Worm (Caenorhabditis elegans) whole organism, mixed stage, embryonic: ENCODE data around the gene Y73B6BL.29.
"Not testable (repeated sequence)": the region's sequence is repeated elsewhere in the genome, so short reads cannot be mapped to it uniquely, and the experiment has no call there.

Experiments used
- blmp-1 ChIP-seq: fragments of 150-350 bp; optimal IDR thresholded peaks from 2 replicates; lab custom pipeline; 2014; ENCODE audit warnings: missing biosample characterization, missing genetic modification characterization
- ceh-83 ChIP-seq: fragments of 200-800 bp; sonication (Bioruptor generic); optimal IDR thresholded peaks from 2 replicates; lab custom pipeline; 2018; ENCODE audit warnings: mild to moderate bottlenecking, missing genetic modification characterization, missing compliant biosample characterization
- ces-1 ChIP-seq: fragments of 150-350 bp; optimal IDR thresholded peaks from 2 replicates; lab custom pipeline; 2014; ENCODE audit warnings: missing biosample characterization, missing genetic modification reagents, missing genetic modification characterization
- cnd-1 ChIP-seq: fragments of 200-800 bp; sonication (Bioruptor generic); optimal IDR thresholded peaks from 2 replicates; lab custom pipeline; 2018; ENCODE audit warnings: mild to moderate bottlenecking, missing genetic modification characterization, missing compliant biosample characterization
- drap-1 ChIP-seq: fragments of 200-800 bp; sonication (Bioruptor generic); optimal IDR thresholded peaks from 3 replicates; lab custom pipeline; 2018; ENCODE audit warnings: mild to moderate bottlenecking, missing genetic modification characterization, missing compliant biosample characterization
- elt-1 ChIP-seq: sonication (generic microtip); optimal IDR thresholded peaks from 2 replicates; lab custom pipeline; 2017; ENCODE audit warnings: missing genetic modification characterization, mild to moderate bottlenecking, missing compliant biosample characterization, antibody characterized with exemption, moderate library complexity, borderline replicate concordance; ENCODE audit not compliant: insufficient read depth
- elt-3 ChIP-seq: fragments of 150-350 bp; optimal IDR thresholded peaks from 2 replicates; lab custom pipeline; 2014; ENCODE audit warnings: missing biosample characterization, missing genetic modification characterization
- flh-1 ChIP-seq: fragments of 200-800 bp; sonication (Bioruptor generic); optimal IDR thresholded peaks from 2 replicates; lab custom pipeline; 2018; ENCODE audit warnings: mild to moderate bottlenecking, missing genetic modification characterization, moderate library complexity, missing compliant biosample characterization
- ham-2 ChIP-seq: fragments of 200-800 bp; sonication (Bioruptor generic); optimal IDR thresholded peaks from 2 replicates; lab custom pipeline; 2018; ENCODE audit warnings: mild to moderate bottlenecking, missing genetic modification characterization, missing compliant biosample characterization
- hlh-1 ChIP-seq: fragments of 150-350 bp; optimal IDR thresholded peaks from 2 replicates; lab custom pipeline; 2014; ENCODE audit warnings: missing biosample characterization, missing genetic modification reagents, missing genetic modification characterization
- lin-13 ChIP-seq: fragments of 150-350 bp; optimal IDR thresholded peaks from 2 replicates; lab custom pipeline; 2014; ENCODE audit warnings: missing biosample characterization, missing genetic modification characterization
- lin-32 ChIP-seq: fragments of 200-800 bp; sonication (Bioruptor generic); optimal IDR thresholded peaks from 2 replicates; lab custom pipeline; 2018; ENCODE audit warnings: mild to moderate bottlenecking, missing genetic modification characterization, missing compliant biosample characterization
- lsy-2 ChIP-seq: fragments of 150-350 bp; optimal IDR thresholded peaks from 2 replicates; lab custom pipeline; 2014; ENCODE audit warnings: missing biosample characterization, missing genetic modification characterization
- mab-5 ChIP-seq: fragments of 150-350 bp; optimal IDR thresholded peaks from 2 replicates; lab custom pipeline; 2014; ENCODE audit warnings: missing biosample characterization, missing genetic modification characterization
- mls-2 ChIP-seq: sonication (generic microtip); optimal IDR thresholded peaks from 2 replicates; lab custom pipeline; 2016; ENCODE audit warnings: mild to moderate bottlenecking, missing genetic modification characterization, moderate library complexity, missing compliant biosample characterization
- nhr-2 ChIP-seq: fragments of 150-350 bp; optimal IDR thresholded peaks from 2 replicates; lab custom pipeline; 2014; ENCODE audit warnings: missing biosample characterization, missing genetic modification characterization
- nhr-237 ChIP-seq: fragments of 150-350 bp; optimal IDR thresholded peaks from 2 replicates; lab custom pipeline; 2014; ENCODE audit warnings: missing biosample characterization, missing genetic modification characterization
- nhr-28 ChIP-seq: fragments of 150-350 bp; optimal IDR thresholded peaks from 2 replicates; lab custom pipeline; 2014; ENCODE audit warnings: missing biosample characterization, missing genetic modification characterization
- nhr-76 ChIP-seq: sonication (generic microtip); optimal IDR thresholded peaks from 2 replicates; lab custom pipeline; 2017; ENCODE audit warnings: missing biosample characterization, missing genetic modification characterization
- pha-4 ChIP-seq: fragments of 150-350 bp; optimal IDR thresholded peaks from 2 replicates; lab custom pipeline; 2018; ENCODE audit warnings: missing biosample characterization, missing genetic modification reagents, missing genetic modification characterization
- sem-2 ChIP-seq: fragments of 200-800 bp; sonication (Bioruptor generic); optimal IDR thresholded peaks from 2 replicates; lab custom pipeline; 2018; ENCODE audit warnings: mild to moderate bottlenecking, missing genetic modification characterization, missing compliant biosample characterization
- sptf-1 ChIP-seq: sonication (generic microtip); optimal IDR thresholded peaks from 2 replicates; lab custom pipeline; 2017; ENCODE audit warnings: mild to moderate bottlenecking, missing genetic modification characterization, moderate library complexity, missing compliant biosample characterization
- tbx-8 ChIP-seq: fragments of 200-800 bp; sonication (Bioruptor generic); optimal IDR thresholded peaks from 2 replicates; lab custom pipeline; 2018; ENCODE audit warnings: mild to moderate bottlenecking, missing genetic modification characterization, moderate library complexity, missing compliant biosample characterization
- unc-120 ChIP-seq: sonication (generic microtip); optimal IDR thresholded peaks from 2 replicates; lab custom pipeline; 2017; ENCODE audit warnings: missing genetic modification characterization, missing compliant biosample characterization; ENCODE audit not compliant: poor library complexity, severe bottlenecking
- unc-39 ChIP-seq: fragments of 150-350 bp; optimal IDR thresholded peaks from 2 replicates; lab custom pipeline; 2014; ENCODE audit warnings: missing biosample characterization, missing genetic modification characterization
- unc-62 ChIP-seq: fragments of 150-350 bp; optimal IDR thresholded peaks from 2 replicates; lab custom pipeline; 2014; ENCODE audit warnings: missing biosample characterization, missing genetic modification reagents, missing genetic modification characterization
- ztf-11 ChIP-seq: fragments of 150-350 bp; optimal IDR thresholded peaks from 2 replicates; lab custom pipeline; 2014; ENCODE audit warnings: missing biosample characterization, missing genetic modification characterization

Gene Y73B6BL.29

ce11 chrIV:6342431-6342830, 20.7 kb downstream of the Y73B6BL.29 start, which contains the start of gene Y73B6BL.288:
Gene Y73B6BL.288, minus strand, starts transcription at chrIV:6342531.
- no peak for TF ChIP-seq mls-2 (tag; lab: Kevin White, UChicago)
- TF ChIP-seq lin-32 (GFP tag; lab: Kevin White, UChicago) = no peak
- TF ChIP-seq ztf-11 (tag; lab: Kevin White, UChicago) = no peak
- no peak for TF ChIP-seq lsy-2 (tag; lab: Kevin White, UChicago)
- TF ChIP-seq elt-1 (tag; lab: Kevin White, UChicago) = no peak
- TF ChIP-seq, all 35 proteins: peak for 0

- TF ChIP-seq tbx-8 (GFP tag; lab: Kevin White, UChicago) (no peak), cnd-1 (no peak), pha-4 (tag; lab: Kevin White, UChicago) (no peak), hlh-1 (no peak), lin-32 (GFP tag; lab: Kevin White, UChicago) (no peak), elt-1 (tag; lab: Kevin White, UChicago) (no peak), nhr-2 (no peak), unc-62 (GFP tag; lab: Kevin White, UChicago) (no peak), ces-1 (no peak)
These were observed 21.1 kb downstream of the Y73B6BL.29 start, which contains the start of gene Y73B6BL.14 for ce11 chrIV:6342876-6343275. Gene Y73B6BL.14, minus strand, starts transcription at chrIV:6342976.

DNA sequence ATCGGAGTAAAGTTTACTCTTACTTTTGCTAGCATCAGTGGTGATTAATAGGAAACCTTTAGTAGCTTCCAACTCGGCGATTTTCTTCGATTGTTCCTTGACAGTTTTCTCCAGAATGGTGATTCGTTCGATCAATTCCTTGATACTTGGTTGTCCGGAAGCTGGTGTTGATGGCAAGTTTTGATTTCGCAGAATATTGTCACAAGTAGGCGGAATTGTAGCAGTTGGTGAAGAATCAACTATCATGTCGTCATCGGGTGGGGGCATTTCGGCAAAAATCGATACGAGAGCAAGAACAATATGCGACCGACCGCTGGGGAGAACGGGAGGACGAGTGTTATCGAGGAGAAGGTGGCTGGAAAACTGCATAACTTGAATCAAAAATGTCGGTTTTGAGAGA, 25.5 kb downstream of the Y73B6BL.29 start, which contains the start of gene Y73B6BL.289:
TSS of gene Y73B6BL.289 (plus strand) at position 301 of the 400 bp plus-strand sequence.
- TF ChIP-seq ces-1; ztf-11 (tag; lab: Kevin White, UChicago); elt-3 (tag; lab: Kevin White, UChicago): not testable (repeated sequence)

DNA sequence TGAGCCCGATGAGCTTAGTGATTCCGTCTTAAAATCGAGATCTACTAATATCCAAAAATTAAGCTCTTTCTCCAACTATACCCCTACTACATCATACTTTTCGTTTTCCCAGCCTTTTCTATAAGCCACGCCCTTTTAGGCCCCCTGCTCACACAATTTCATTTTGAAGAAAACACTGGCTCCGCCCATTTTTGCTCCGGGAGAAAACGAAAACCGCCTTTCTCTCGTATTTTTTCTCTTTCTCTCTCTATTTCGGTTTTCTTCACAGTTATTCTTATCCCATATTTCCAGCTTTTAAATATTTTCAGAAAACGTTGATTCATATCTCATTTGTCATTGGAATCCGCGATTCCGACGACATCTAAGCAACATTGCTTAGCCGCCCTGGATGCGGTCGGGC, 39.9 kb downstream of the Y73B6BL.29 start, which contains the start of gene Y73B6BL.47:
TSS of gene Y73B6BL.47 (plus strand) at position 301 of the 400 bp plus-strand sequence.
- no peak for TF ChIP-seq ham-2 (GFP tag; lab: Kevin White, UChicago)
- TF ChIP-seq ces-1 = peak; percentile 12
- no peak for TF ChIP-seq pha-4 (tag; lab: Kevin White, UChicago)

- TF ChIP-seq unc-62 (GFP tag; lab: Kevin White, UChicago) = no peak
- peak; percentile 89 for TF ChIP-seq ces-1
- TF ChIP-seq, all 35 proteins: peak for 1
These were observed 41.9 kb downstream of the Y73B6BL.29 start for ce11 chrIV:6363604-6364003.

- TF ChIP-seq elt-1 (tag; lab: Kevin White, UChicago) = no peak
- TF ChIP-seq ztf-11 (tag; lab: Kevin White, UChicago) = no peak
- no peak for TF ChIP-seq tbx-8 (GFP tag; lab: Kevin White, UChicago)
- TF ChIP-seq nhr-237 (tag; lab: Kevin White, UChicago) = no peak
- TF ChIP-seq sem-2 (GFP tag; lab: Kevin White, UChicago) = no peak
These were observed 43.3 kb downstream of the Y73B6BL.29 start, which contains the start of gene Y73B6BL.270 for ce11 chrIV:6365045-6365444. Gene Y73B6BL.270, plus strand, starts transcription at chrIV:6365345.

- TF ChIP-seq drap-1 (GFP tag; lab: Kevin White, UChicago) = no peak
- no peak for TF ChIP-seq nhr-28
- peak; percentile 92 for TF ChIP-seq ces-1
- no peak for TF ChIP-seq nhr-76 (tag; lab: Kevin White, UChicago)
- TF ChIP-seq elt-1 (tag; lab: Kevin White, UChicago) = no peak
- no peak for TF ChIP-seq sem-2 (GFP tag; lab: Kevin White, UChicago)
- TF ChIP-seq ceh-83 = no peak
- TF ChIP-seq flh-1 (GFP tag; lab: Kevin White, UChicago) = no peak
- TF ChIP-seq nhr-2 = no peak
These were observed 44.3 kb downstream of the Y73B6BL.29 start for ce11 chrIV:6366032-6366431.

ce11 chrIV:6369489-6369888, 47.8 kb downstream of the Y73B6BL.29 start:
- TF ChIP-seq elt-3 (tag; lab: Kevin White, UChicago) = no peak
- no peak for TF ChIP-seq unc-39 (tag; lab: Kevin White, UChicago)
- TF ChIP-seq lsy-2 (tag; lab: Kevin White, UChicago) = no peak
- no peak for TF ChIP-seq lin-13
- TF ChIP-seq nhr-2 = no peak
- TF ChIP-seq hlh-1 = no peak
- TF ChIP-seq unc-120 (tag; lab: Kevin White, UChicago) = no peak
- TF ChIP-seq nhr-76 (tag; lab: Kevin White, UChicago) = no peak
- TF ChIP-seq nhr-237 (tag; lab: Kevin White, UChicago) = no peak
- TF ChIP-seq sptf-1 (tag; lab: Kevin White, UChicago) = no peak
- TF ChIP-seq nhr-28 = no peak
- TF ChIP-seq ces-1 = no peak
- TF ChIP-seq tbx-8 (GFP tag; lab: Kevin White, UChicago) = no peak
- TF ChIP-seq mab-5 = no peak
- TF ChIP-seq blmp-1 (tag; lab: Kevin White, UChicago) = no peak
